Fruit fly (Drosophila melanogaster): ENCODE measurements around the gene AdoR.

The AdoR gene

dm6 chr3R:30191462-30191874, 42.1 kb upstream of the AdoR start (continued):
- peak; percentile 21 for TF ChIP-seq Ets97D (GFP tag; optimal IDR thresholded peaks at IDR 0.05)
- TF ChIP-seq H15 (GFP tag; IDR thresholded peaks at IDR 0.05), result no peak
- TF ChIP-seq seq (GFP tag; IDR thresholded peaks at IDR 0.05), result no peak
- TF ChIP-seq Rfx (GFP tag; IDR thresholded peaks at IDR 0.05), result 0 out of 2 replicates have a peak, but pooled peaks have one; percentile 30
- no peak for TF ChIP-seq CG11093 (GFP tag; IDR thresholded peaks at IDR 0.05)
- TF ChIP-seq sens-2 (GFP tag; IDR thresholded peaks at IDR 0.05), result no peak
- TF ChIP-seq sna (GFP tag; IDR thresholded peaks at IDR 0.05; ENCODE audit: partially characterized antibody), result no peak
- no peak for TF ChIP-seq peb (GFP tag; IDR thresholded peaks at IDR 0.05)
- peak; percentile 61 for TF ChIP-seq CG16863 (GFP tag; optimal IDR thresholded peaks at IDR 0.05)
- no peak for TF ChIP-seq Fer1 (GFP tag; optimal IDR thresholded peaks at IDR 0.05)
- no peak for TF ChIP-seq insv (GFP tag; optimal IDR thresholded peaks at IDR 0.05)
- peak; percentile 33 for TF ChIP-seq Blimp-1 (GFP tag; optimal IDR thresholded peaks at IDR 0.05)
- peak; percentile 12 for TF ChIP-seq CG8924 (tag; optimal IDR thresholded peaks at IDR 0.05)
- peak; percentile 49 for TF ChIP-seq jumu (GFP tag; optimal IDR thresholded peaks at IDR 0.05)
- TF ChIP-seq Ravus (GFP tag; IDR thresholded peaks at IDR 0.05), result no peak
- no peak for TF ChIP-seq sd (tag; optimal IDR thresholded peaks at IDR 0.05)
- no peak for TF ChIP-seq CG2202 (tag; optimal IDR thresholded peaks at IDR 0.05)
- no peak for TF ChIP-seq MESR4 (GFP tag; optimal IDR thresholded peaks at IDR 0.05)
- no peak for TF ChIP-seq zen (tag; optimal IDR thresholded peaks at IDR 0.05)
- no peak for TF ChIP-seq crp (GFP tag; optimal IDR thresholded peaks at IDR 0.05)
- TF ChIP-seq Antp (GFP tag; optimal IDR thresholded peaks at IDR 0.05), result peak; percentile 57
- peak; percentile 34 for TF ChIP-seq Sox100B (GFP tag; optimal IDR thresholded peaks at IDR 0.05)
- no peak for TF ChIP-seq Oaz (GFP tag; IDR thresholded peaks at IDR 0.05)
- TF ChIP-seq Hr51 (GFP tag; optimal IDR thresholded peaks at IDR 0.05), result peak in 1 of 2 experiments; percentile 65
- no peak for TF ChIP-seq CG7987 (GFP tag; optimal IDR thresholded peaks at IDR 0.05)
- no peak for TF ChIP-seq CG2129 (GFP tag; IDR thresholded peaks at IDR 0.05; ENCODE audit: partially characterized antibody)
- TF ChIP-seq CG6689 (GFP tag; IDR thresholded peaks at IDR 0.05), result no peak
- no peak for TF ChIP-seq Dfd (GFP tag; optimal IDR thresholded peaks at IDR 0.05)
- no peak for TF ChIP-seq Camta (GFP tag; optimal IDR thresholded peaks at IDR 0.05)
- no peak for TF ChIP-seq unc-4 (GFP tag; IDR thresholded peaks at IDR 0.05; ENCODE audit: partially characterized antibody)
- no peak for TF ChIP-seq Dip2 (GFP tag; IDR thresholded peaks at IDR 0.05)
- TF ChIP-seq CG9437 (GFP tag; optimal IDR thresholded peaks at IDR 0.05), result peak; percentile 57
- TF ChIP-seq Hmr (GFP tag; optimal IDR thresholded peaks at IDR 0.05), result peak; percentile 36
- peak; percentile 24 for TF ChIP-seq bab2 (GFP tag; optimal IDR thresholded peaks at IDR 0.05)
- TF ChIP-seq abd-A (tag; optimal IDR thresholded peaks at IDR 0.05), result no peak
- TF ChIP-seq kay (GFP tag; optimal IDR thresholded peaks at IDR 0.05), result peak; percentile 9
- no peak for TF ChIP-seq Neu2 (GFP tag; optimal IDR thresholded peaks at IDR 0.05; ENCODE audit: borderline replicate concordance)
- no peak for TF ChIP-seq her (GFP tag; optimal IDR thresholded peaks at IDR 0.05)
- no peak for TF ChIP-seq CG1832 (GFP tag; optimal IDR thresholded peaks at IDR 0.05)
- TF ChIP-seq Six4 (GFP tag; optimal IDR thresholded peaks at IDR 0.05), result no peak
- no peak for TF ChIP-seq Tbp (GFP tag; optimal IDR thresholded peaks at IDR 0.05)
- TF ChIP-seq CG13894 (tag; optimal IDR thresholded peaks at IDR 0.05), result no peak
- TF ChIP-seq Side (GFP tag; optimal IDR thresholded peaks at IDR 0.05), result no peak
- no peak for TF ChIP-seq CG10654 (GFP tag; optimal IDR thresholded peaks at IDR 0.05)
- no peak for TF ChIP-seq nom (GFP tag; optimal IDR thresholded peaks at IDR 0.05)
- no peak for TF ChIP-seq CG42726 (GFP tag; IDR thresholded peaks at IDR 0.05; ENCODE audit: partially characterized antibody)
- TF ChIP-seq CG12071 (GFP tag; optimal IDR thresholded peaks at IDR 0.05), result no peak
- 0 out of 2 replicates have a peak, but pooled peaks have one; percentile 5 for TF ChIP-seq esg (GFP tag; conservative IDR thresholded peaks at IDR 0.05)
- peak; percentile 23 for TF ChIP-seq CG30431 (GFP tag; optimal IDR thresholded peaks at IDR 0.05)
- TF ChIP-seq pum (GFP tag; optimal IDR thresholded peaks at IDR 0.05), result peak; percentile 29
- TF ChIP-seq cwo (GFP tag; optimal IDR thresholded peaks at IDR 0.05), result peak; percentile 39

Data from whole organism, embryonic.